Worm (Caenorhabditis elegans) whole organism, L4 larva: ENCODE results near the gene ife-5.
A peak's percentile ranks its signal among the peaks of the same experiment; 100 is the strongest.

Source experiments
- D1046.2 ChIP-seq: fragments of 200-800 bp; sonication (Bioruptor generic); IDR thresholded peaks from 2 replicates; pipeline ENCODE4 v1.3.6; 2022; ENCODE audit warnings: missing genetic modification characterization, missing compliant biosample characterization
- F37D6.2 ChIP-seq: sonication (generic microtip); optimal IDR thresholded peaks from 2 replicates; lab custom pipeline; 2016; ENCODE audit warnings: mild to moderate bottlenecking, missing genetic modification characterization, missing compliant biosample characterization
- aha-1 ChIP-seq: fragments of 150-350 bp; peaks from one replicate; lab custom pipeline; 2014; ENCODE audit warnings: missing biosample characterization, missing genetic modification characterization
- ceh-20 ChIP-seq: fragments of 200-800 bp; sonication (Bioruptor generic); IDR thresholded peaks from 2 replicates; pipeline ENCODE4 v1.3.6; 2022; ENCODE audit warnings: missing genetic modification reagents, missing genetic modification characterization, missing compliant biosample characterization
- ceh-28 ChIP-seq: fragments of 150-350 bp; optimal IDR thresholded peaks from 2 replicates; lab custom pipeline; 2014; ENCODE audit warnings: missing biosample characterization, missing genetic modification reagents, missing genetic modification characterization
- cey-2 ChIP-seq: sonication (generic microtip); optimal IDR thresholded peaks from 3 replicates; lab custom pipeline; 2017; ENCODE audit warnings: missing genetic modification characterization, mild to moderate bottlenecking, missing compliant biosample characterization, antibody characterized with exemption, borderline replicate concordance; ENCODE audit not compliant: insufficient read depth
- ctbp-1 ChIP-seq: fragments of 200-800 bp; sonication (Bioruptor generic); IDR thresholded peaks from 2 replicates; pipeline ENCODE4 v1.3.6; 2022; ENCODE audit warnings: missing genetic modification reagents, missing genetic modification characterization, missing compliant biosample characterization
- daf-16 ChIP-seq, 3 experiments: sonication (generic microtip); optimal IDR thresholded peaks; 2 replicates each; lab custom pipeline; 2016 to 2017; ENCODE audit warnings: missing genetic modification characterization in 3 of 3, missing genetic modification reagents in 3 of 3, mild to moderate bottlenecking in 2 of 3, missing compliant biosample characterization in 2 of 3, missing biosample characterization in 1 of 3, moderate library complexity in 1 of 3
- daf-19 ChIP-seq: fragments of 200-800 bp; sonication (Bioruptor generic); conservative IDR thresholded peaks from 2 replicates; pipeline ENCODE4 v1.3.6; 2022; ENCODE audit warnings: missing genetic modification characterization, missing compliant biosample characterization
- dmd-6 ChIP-seq: fragments of 200-800 bp; sonication (Bioruptor generic); IDR thresholded peaks from 2 replicates; pipeline ENCODE4 v1.3.6; 2022; ENCODE audit warnings: missing genetic modification reagents, missing genetic modification characterization, missing compliant biosample characterization
- dpl-1 ChIP-seq: fragments of 150-350 bp; optimal IDR thresholded peaks from 2 replicates; lab custom pipeline; 2014; ENCODE audit warnings: missing biosample characterization, missing genetic modification reagents, missing genetic modification characterization
- duxl-1 ChIP-seq: sonication (generic microtip); optimal IDR thresholded peaks from 2 replicates; lab custom pipeline; 2016; ENCODE audit warnings: mild to moderate bottlenecking, missing genetic modification characterization, moderate library complexity, missing compliant biosample characterization; ENCODE audit not compliant: poor library complexity
- dve-1 ChIP-seq: sonication (generic microtip); optimal IDR thresholded peaks from 2 replicates; lab custom pipeline; 2017; ENCODE audit warnings: antibody characterized with exemption, mild to moderate bottlenecking, missing genetic modification characterization, missing compliant biosample characterization; ENCODE audit not compliant: insufficient read depth
- gei-8 ChIP-seq: fragments of 200-800 bp; sonication (Bioruptor generic); optimal IDR thresholded peaks from 2 replicates; lab custom pipeline; 2018; ENCODE audit warnings: mild to moderate bottlenecking, missing genetic modification characterization, missing compliant biosample characterization
- hif-1 ChIP-seq, 2 experiments: sonication (generic microtip); optimal IDR thresholded peaks; 2 replicates each; lab custom pipeline; 2016 to 2017; ENCODE audit warnings: missing compliant biosample characterization in 2 of 2, missing genetic modification characterization in 2 of 2, missing genetic modification reagents in 2 of 2, missing genotype in 2 of 2, mild to moderate bottlenecking in 1 of 2
- hlh-30 ChIP-seq: sonication (generic microtip); optimal IDR thresholded peaks from 2 replicates; lab custom pipeline; 2017; ENCODE audit warnings: antibody characterized with exemption, mild to moderate bottlenecking, missing genetic modification characterization, missing compliant biosample characterization; ENCODE audit not compliant: insufficient read depth
- jun-1 ChIP-seq: fragments of 150-350 bp; optimal IDR thresholded peaks from 2 replicates; lab custom pipeline; 2014; ENCODE audit warnings: missing biosample characterization, missing genetic modification reagents, missing genetic modification characterization
- lin-15B ChIP-seq: fragments of 150-350 bp; sonication (generic microtip); optimal IDR thresholded peaks from 3 replicates; lab custom pipeline; 2014; ENCODE audit warnings: missing biosample characterization, missing genetic modification characterization
- lsy-2 ChIP-seq, 2 experiments: fragments of 150-350 bp in 1 of 2; sonication (generic microtip) in 1 of 2; optimal IDR thresholded peaks; 2 replicates each; lab custom pipeline; 2014 to 2017; ENCODE audit warnings: missing biosample characterization in 2 of 2, missing genetic modification characterization in 2 of 2
- mdl-1 ChIP-seq, 2 experiments: fragments of 150-350 bp in 1 of 2; sonication (generic microtip) in 1 of 2; optimal IDR thresholded peaks; 2 replicates each; lab custom pipeline; 2014 to 2017; ENCODE audit warnings: missing biosample characterization in 2 of 2, missing genetic modification characterization in 2 of 2
- mep-1 ChIP-seq: fragments of 150-350 bp; sonication (generic microtip); optimal IDR thresholded peaks from 3 replicates; lab custom pipeline; 2014; ENCODE audit warnings: missing biosample characterization, missing genetic modification characterization
- mes-2 ChIP-seq: sonication (generic microtip); optimal IDR thresholded peaks from 2 replicates; lab custom pipeline; 2016; ENCODE audit warnings: missing genotype, mild to moderate bottlenecking, missing genetic modification characterization, missing compliant biosample characterization; ENCODE audit not compliant: poor library complexity, severe bottlenecking
- nhr-111 ChIP-seq: fragments of 200-800 bp; sonication (Bioruptor generic); optimal IDR thresholded peaks from 2 replicates; lab custom pipeline; 2018; ENCODE audit warnings: mild to moderate bottlenecking, missing genetic modification characterization, missing compliant biosample characterization
- nhr-25 ChIP-seq: sonication (generic microtip); optimal IDR thresholded peaks from 2 replicates; lab custom pipeline; 2017; ENCODE audit warnings: missing genetic modification characterization, mild to moderate bottlenecking, missing compliant biosample characterization, antibody characterized with exemption, moderate library complexity, borderline replicate concordance; ENCODE audit not compliant: insufficient read depth
- nhr-28 ChIP-seq: fragments of 150-350 bp; optimal IDR thresholded peaks from 2 replicates; lab custom pipeline; 2014; ENCODE audit warnings: missing biosample characterization, missing genetic modification characterization
- nhr-41 ChIP-seq: fragments of 200-800 bp; sonication (Bioruptor generic); IDR thresholded peaks from 2 replicates; pipeline ENCODE4 v1.3.6; 2022; ENCODE audit warnings: missing genetic modification reagents, missing genetic modification characterization, missing compliant biosample characterization
- nhr-76 ChIP-seq: fragments of 150-350 bp; optimal IDR thresholded peaks from 2 replicates; lab custom pipeline; 2014; ENCODE audit warnings: missing biosample characterization, missing genetic modification characterization
- set-16 ChIP-seq: fragments of 200-800 bp; sonication (Bioruptor generic); IDR thresholded peaks from 2 replicates; pipeline ENCODE4 v1.3.6; 2022; ENCODE audit warnings: missing genetic modification reagents, missing genetic modification characterization, missing compliant biosample characterization
- snpc-4 ChIP-seq: fragments of 150-350 bp; optimal IDR thresholded peaks from 2 replicates; lab custom pipeline; 2014; ENCODE audit warnings: missing biosample characterization, missing genetic modification characterization
- spr-3 ChIP-seq: fragments of 200-800 bp; sonication (Bioruptor generic); optimal IDR thresholded peaks from 2 replicates; lab custom pipeline; 2018; ENCODE audit warnings: mild to moderate bottlenecking, missing genetic modification characterization, missing compliant biosample characterization
- tra-1 ChIP-seq: fragments of 200-800 bp; sonication (Bioruptor generic); IDR thresholded peaks from 2 replicates; pipeline ENCODE4 v1.3.6; 2022; ENCODE audit warnings: missing genetic modification reagents, missing genetic modification characterization, missing compliant biosample characterization
- unc-62 ChIP-seq, 3 experiments: fragments of 150-350 bp in 1 of 3; sonication (generic microtip); optimal IDR thresholded peaks in 2 of 3; peaks in 1 of 3; 1 replicate in 1 of 3; 2 replicates in 2 of 3; lab custom pipeline; 2014 to 2017; ENCODE audit warnings: missing biosample characterization in 3 of 3, missing genetic modification characterization in 3 of 3, missing genetic modification reagents in 3 of 3, missing genotype in 1 of 3
- zip-2 ChIP-seq: fragments of 150-350 bp; optimal IDR thresholded peaks from 2 replicates; lab custom pipeline; 2014; ENCODE audit warnings: missing biosample characterization, missing genetic modification characterization

ife-5 gene

DNA sequence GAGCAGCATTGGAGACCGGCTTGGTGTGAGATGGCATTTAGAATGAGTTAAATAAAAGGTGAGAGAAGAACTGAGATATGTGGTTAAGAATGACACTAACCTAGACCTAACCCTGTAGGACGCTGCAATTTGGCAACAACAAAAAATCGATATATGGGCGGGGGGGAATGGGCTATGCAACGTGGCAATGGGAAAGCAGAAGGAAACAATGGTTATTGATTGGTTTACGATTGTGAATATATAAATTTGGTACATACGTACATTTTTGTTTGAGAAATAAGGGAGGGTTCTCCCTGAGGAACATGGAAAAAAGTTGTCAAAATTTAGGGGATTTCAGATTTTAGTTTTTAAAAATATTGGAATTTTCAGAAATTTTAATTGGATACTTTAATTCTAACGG lies 31.4 kb upstream of the ife-5 start, which contains the start of gene tag-276:
TSS of gene tag-276 (minus strand) at position 101 of the 400 bp plus-strand sequence.
- TF ChIP-seq ceh-28 (tag; lab: Kevin White, UChicago) (peak; percentile 1), dpl-1 (GFP tag; lab: Kevin White, UChicago) (no peak)

DNA sequence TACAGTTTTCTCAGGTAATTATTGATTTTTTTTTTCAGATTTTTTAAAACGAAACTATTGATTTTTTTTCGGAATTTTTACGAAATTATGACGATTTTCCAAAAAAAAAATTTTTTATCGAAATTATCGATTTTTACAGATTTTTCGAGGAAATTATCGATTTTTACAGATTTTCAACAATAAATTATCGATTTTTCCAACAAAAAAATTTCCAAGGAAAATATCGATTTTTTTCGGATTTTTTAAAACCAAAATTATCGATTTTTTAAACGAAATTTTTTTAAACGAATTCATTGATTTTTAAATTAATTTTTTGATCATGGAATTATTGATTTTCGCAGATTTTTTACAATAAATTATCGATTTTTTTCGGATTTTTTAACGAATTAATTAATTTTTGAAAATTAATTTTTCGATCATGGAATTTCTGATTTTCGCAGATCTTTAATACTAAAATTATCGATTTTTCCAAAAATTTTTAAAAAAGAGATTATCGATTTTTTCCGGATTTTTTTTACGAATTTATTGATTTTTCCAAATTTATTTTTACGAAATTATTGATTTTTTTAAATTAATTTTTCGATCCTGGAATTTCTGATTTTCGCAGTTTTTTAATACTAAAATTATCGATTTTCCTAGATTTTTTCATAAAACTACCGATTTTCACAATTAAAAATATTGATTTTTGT lies 24.8 kb upstream of the ife-5 start:
- peak; percentile 96 for TF ChIP-seq ceh-28 (tag; lab: Kevin White, UChicago)
- TF ChIP-seq set-16 (GFP tag; lab: Robert Waterston, UW): no peak
- TF ChIP-seq, all 104 proteins: peak for 1

DNA sequence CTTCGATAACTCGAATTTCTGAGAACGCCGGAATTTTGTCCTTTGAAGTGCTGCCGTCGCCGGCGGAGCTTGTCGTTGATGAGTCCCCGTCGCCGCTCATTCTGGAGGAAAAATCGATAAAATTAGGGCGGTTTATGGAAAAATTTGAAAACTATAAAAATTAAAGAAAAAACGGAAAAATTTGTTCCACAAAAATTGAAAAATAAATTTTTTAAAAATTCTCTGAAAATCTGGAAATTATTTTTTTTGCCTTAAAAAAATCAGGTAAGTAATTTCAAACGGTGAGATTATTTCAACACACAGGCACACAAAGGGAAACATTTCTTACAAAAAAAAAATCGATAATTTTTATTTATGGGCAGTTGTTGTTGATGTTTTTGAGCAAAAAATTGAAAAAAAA lies 23.9 kb upstream of the ife-5 start, which contains the start of gene parn-2:
TSS of gene parn-2 (minus strand) at position 101 of the 400 bp plus-strand sequence.
- TF ChIP-seq unc-62 (GFP tag; optimal IDR thresholded peaks at IDR 0.05 in 1 of 2; lab: Kevin White, UChicago) (no peak), unc-62 (tag; optimal IDR thresholded peaks at IDR 0.05; lab: Kevin White, UChicago) (no peak), snpc-4 (tag; lab: Kevin White, UChicago) (no peak), F37D6.2 (no peak), daf-19 (GFP tag; lab: Robert Waterston, UW) (no peak), nhr-111 (no peak)
- TF ChIP-seq, all 104 proteins: peak for 0

DNA sequence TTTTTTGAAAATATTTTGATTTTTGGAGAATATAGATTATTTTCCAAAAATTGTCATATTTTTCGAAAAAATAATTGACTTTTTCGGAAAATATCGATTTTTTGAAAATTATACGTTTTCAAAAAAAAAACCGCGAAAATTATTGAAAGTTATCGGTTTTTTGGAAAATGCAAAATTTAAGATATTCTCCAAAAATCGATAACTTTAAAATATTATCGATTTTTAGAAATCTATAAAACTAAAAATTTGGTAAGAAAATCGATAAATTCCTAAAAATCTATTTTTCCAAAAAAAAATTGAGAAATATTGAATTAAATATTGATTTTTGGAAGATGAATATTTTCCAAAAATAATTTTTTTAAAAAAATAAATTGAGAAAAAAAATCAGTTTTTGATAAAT lies 23.4 kb upstream of the ife-5 start:
- peak; percentile 65 for TF ChIP-seq ceh-28 (tag; lab: Kevin White, UChicago)
- TF ChIP-seq mes-2 (tag; lab: Kevin White, UChicago): no peak
- TF ChIP-seq, all 104 proteins: peak for 1

DNA sequence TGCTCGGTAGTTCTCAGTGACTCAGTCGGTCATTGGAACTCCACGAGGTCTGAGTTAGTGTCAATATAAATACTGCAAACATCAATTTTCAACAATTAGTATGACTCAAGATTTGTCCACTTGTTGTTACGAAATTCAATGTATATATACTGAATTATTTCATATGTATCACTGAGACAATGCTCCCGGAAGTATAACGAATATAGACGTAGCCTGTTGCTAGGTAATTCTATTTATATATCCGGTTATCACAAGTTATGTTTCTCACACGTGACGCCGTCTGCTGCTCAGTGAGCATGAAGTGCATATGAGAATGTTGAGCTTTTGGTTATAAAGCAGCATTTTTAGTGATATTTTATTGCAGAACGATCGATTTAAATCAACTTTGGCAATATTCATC lies 19.9 kb upstream of the ife-5 start:
- TF ChIP-seq nhr-76 (tag; lab: Kevin White, UChicago) (no peak), unc-62 (GFP tag; optimal IDR thresholded peaks at IDR 0.05 in 1 of 2; lab: Kevin White, UChicago) (peak in 1 of 2 experiments; percentile 32), unc-62 (tag; optimal IDR thresholded peaks at IDR 0.05; lab: Kevin White, UChicago) (no peak)

DNA sequence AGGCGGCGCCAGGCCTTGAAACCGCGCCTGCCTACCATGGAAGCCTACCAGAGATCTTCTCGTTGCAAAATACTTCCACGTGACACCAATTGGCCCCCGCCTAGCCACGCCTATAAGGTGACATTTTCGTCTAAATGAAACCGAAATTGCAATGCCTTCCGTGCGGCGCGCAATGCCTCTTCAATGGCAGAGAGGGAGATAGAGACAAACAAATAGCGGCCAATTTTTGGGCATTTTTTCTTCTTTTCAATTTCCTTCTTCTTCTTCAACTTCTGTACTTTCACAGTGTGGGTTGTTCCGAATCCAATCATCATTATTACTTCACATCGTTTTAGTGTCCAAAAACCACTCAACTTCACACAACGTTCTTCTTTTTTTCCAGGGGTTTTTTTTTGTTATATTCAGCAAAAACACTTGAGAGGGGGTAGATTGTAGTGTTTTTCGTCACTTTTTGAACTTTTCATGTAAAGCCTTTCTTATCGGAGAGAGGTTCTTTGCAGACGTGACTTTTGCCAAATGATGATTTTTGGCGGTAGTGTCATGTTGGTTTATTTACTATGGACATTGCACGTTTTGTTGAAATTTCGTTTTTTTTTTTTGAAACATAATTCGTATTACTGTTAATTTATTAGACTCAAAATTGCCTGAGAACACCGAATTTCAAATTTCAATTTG lies 19.2 kb upstream of the ife-5 start:
- TF ChIP-seq cey-2 (tag; lab: Kevin White, UChicago) (no peak), dmd-6 (GFP tag; lab: Robert Waterston, UW) (peak; percentile 22; the same call in 1 of the 2 replicates), spr-3 (no peak), daf-16 (GFP tag; optimal IDR thresholded peaks at IDR 0.05; lab: Kevin White, UChicago) (no peak), daf-16 (tag; optimal IDR thresholded peaks at IDR 0.05; lab: Kevin White, UChicago) (peak; percentile 25), mep-1 (tag; lab: Kevin White, UChicago) (peak; percentile 26), dve-1 (peak; percentile 14), set-16 (GFP tag; lab: Robert Waterston, UW) (0 out of 2 replicates have a peak, but pooled peaks have one; percentile 12), hif-1 (tag; optimal IDR thresholded peaks at IDR 0.05; lab: Kevin White, UChicago) (peak; percentile 76 to 83), mdl-1 (tag; optimal IDR thresholded peaks at IDR 0.05; lab: Kevin White, UChicago) (peak in 1 of 2 experiments; percentile 25), ctbp-1 (GFP tag; lab: Robert Waterston, UW) (no peak), aha-1 (tag; lab: Kevin White, UChicago) (peak; percentile 91), hlh-30 (tag; lab: Kevin White, UChicago) (peak; percentile 7), nhr-41 (GFP tag; lab: Robert Waterston, UW) (no peak)

DNA sequence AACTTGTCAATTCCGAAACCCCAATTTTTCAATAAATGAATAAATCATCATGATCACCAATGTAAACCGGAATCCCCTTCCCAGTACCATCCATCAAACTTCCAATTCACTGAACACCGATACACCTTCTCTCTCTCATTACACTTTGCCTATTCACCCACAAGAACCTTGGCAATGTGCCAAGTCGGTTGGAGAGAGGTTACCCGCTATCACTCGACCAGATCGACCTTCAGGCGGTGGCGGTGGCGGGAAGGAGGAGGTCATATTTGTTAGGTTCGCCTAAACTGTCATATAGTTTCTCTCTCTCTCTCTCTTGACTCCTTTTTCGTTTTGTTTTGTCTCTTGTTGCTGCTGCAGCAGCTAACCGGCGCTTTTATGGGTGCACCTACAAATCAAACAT lies 17.9 kb upstream of the ife-5 start:
- TF ChIP-seq ceh-20 (no peak), nhr-25 (peak; percentile 78), nhr-28 (peak; percentile 20), jun-1 (no peak), duxl-1 (tag; lab: Kevin White, UChicago) (no peak), lsy-2 (tag; optimal IDR thresholded peaks at IDR 0.05; lab: Kevin White, UChicago) (peak in 1 of 2 experiments; percentile 7), mes-2 (tag; lab: Kevin White, UChicago) (no peak), D1046.2 (GFP tag; lab: Robert Waterston, UW) (no peak), F37D6.2 (no peak), gei-8 (GFP tag; lab: Kevin White, UChicago) (no peak), lin-15B (tag; lab: Kevin White, UChicago) (no peak), zip-2 (tag; lab: Kevin White, UChicago) (no peak), tra-1 (GFP tag; lab: Robert Waterston, UW) (no peak), dve-1 (peak; percentile 39)
